Worm (Caenorhabditis elegans) whole organism, L2 larva: ENCODE results near the gene C14H10.2.
A peak's percentile ranks its signal among the peaks of the same experiment; 100 is the strongest.

Experiments
- C34F6.9 ChIP-seq: fragments of 150-350 bp; optimal IDR thresholded peaks from 2 replicates; lab custom pipeline; 2014; ENCODE audit warnings: missing biosample characterization, missing genetic modification characterization
- F13H6.1 ChIP-seq: sonication (generic microtip); optimal IDR thresholded peaks from 2 replicates; lab custom pipeline; 2016; ENCODE audit warnings: missing genetic modification characterization, missing compliant biosample characterization
- ZK546.5 ChIP-seq: sonication (generic microtip); optimal IDR thresholded peaks from 2 replicates; lab custom pipeline; 2017; ENCODE audit warnings: missing biosample characterization, missing genetic modification characterization
- alr-1 ChIP-seq: fragments of 150-350 bp; optimal IDR thresholded peaks from 2 replicates; lab custom pipeline; 2014; ENCODE audit warnings: missing biosample characterization, missing genetic modification characterization
- blmp-1 ChIP-seq: sonication (generic microtip); optimal IDR thresholded peaks from 2 replicates; lab custom pipeline; 2017; ENCODE audit warnings: missing genetic modification characterization, mild to moderate bottlenecking, missing compliant biosample characterization, antibody characterized with exemption, moderate library complexity; ENCODE audit not compliant: insufficient read depth
- ceh-82 ChIP-seq: fragments of 150-350 bp; optimal IDR thresholded peaks from 2 replicates; lab custom pipeline; 2014; ENCODE audit warnings: missing biosample characterization, missing genetic modification characterization
- mbf-1 ChIP-seq: sonication (generic microtip); optimal IDR thresholded peaks from 2 replicates; lab custom pipeline; 2017; ENCODE audit warnings: missing biosample characterization, missing genetic modification characterization
- mdl-1 ChIP-seq, 2 experiments: fragments of 150-350 bp in 1 of 2; sonication (generic microtip) in 1 of 2; optimal IDR thresholded peaks; 2 replicates each; lab custom pipeline; 2017; ENCODE audit warnings: missing biosample characterization in 2 of 2, missing genetic modification characterization in 2 of 2
- nhr-12 ChIP-seq: fragments of 150-350 bp; optimal IDR thresholded peaks from 2 replicates; lab custom pipeline; 2014; ENCODE audit warnings: missing biosample characterization, missing genetic modification characterization
- nhr-129 ChIP-seq: fragments of 150-350 bp; optimal IDR thresholded peaks from 2 replicates; lab custom pipeline; 2014; ENCODE audit warnings: missing biosample characterization, missing genetic modification characterization
- nhr-21 ChIP-seq: fragments of 150-350 bp; optimal IDR thresholded peaks from 2 replicates; lab custom pipeline; 2014; ENCODE audit warnings: missing biosample characterization, missing genetic modification characterization
- nhr-23 ChIP-seq: fragments of 150-350 bp; optimal IDR thresholded peaks from 2 replicates; lab custom pipeline; 2014; ENCODE audit warnings: missing biosample characterization, missing genetic modification reagents, missing genetic modification characterization
- nhr-25 ChIP-seq: fragments of 150-350 bp; sonication (generic microtip); optimal IDR thresholded peaks from 3 replicates; lab custom pipeline; 2014; ENCODE audit warnings: missing biosample characterization, missing genetic modification characterization
- nhr-77 ChIP-seq: fragments of 150-350 bp; optimal IDR thresholded peaks from 2 replicates; lab custom pipeline; 2014; ENCODE audit warnings: missing biosample characterization, missing genetic modification characterization
- peb-1 ChIP-seq: fragments of 150-350 bp; optimal IDR thresholded peaks from 2 replicates; lab custom pipeline; 2014; ENCODE audit warnings: missing biosample characterization, missing genetic modification characterization
- sem-4 ChIP-seq: fragments of 150-350 bp; optimal IDR thresholded peaks from 2 replicates; lab custom pipeline; 2014; ENCODE audit warnings: missing biosample characterization, missing genetic modification reagents, missing genetic modification characterization
- skn-1 ChIP-seq: sonication (generic microtip); optimal IDR thresholded peaks from 2 replicates; lab custom pipeline; 2017; ENCODE audit warnings: missing biosample characterization, missing genetic modification characterization
- sma-3 ChIP-seq: sonication (generic microtip); optimal IDR thresholded peaks from 2 replicates; lab custom pipeline; 2016; ENCODE audit warnings: missing genetic modification reagents, missing genetic modification characterization, missing compliant biosample characterization
- sma-9 ChIP-seq, 2 experiments: fragments of 150-350 bp in 1 of 2; sonication (generic microtip) in 1 of 2; optimal IDR thresholded peaks; 2 replicates each; lab custom pipeline; 2014 to 2016; ENCODE audit warnings: missing genetic modification characterization in 2 of 2, mild to moderate bottlenecking in 1 of 2, missing biosample characterization in 1 of 2, missing compliant biosample characterization in 1 of 2, missing genetic modification reagents in 1 of 2, moderate library complexity in 1 of 2
- zag-1 ChIP-seq: fragments of 150-350 bp; optimal IDR thresholded peaks from 2 replicates; lab custom pipeline; 2014; ENCODE audit warnings: missing biosample characterization, missing genetic modification characterization

C14H10.2 gene

DNA sequence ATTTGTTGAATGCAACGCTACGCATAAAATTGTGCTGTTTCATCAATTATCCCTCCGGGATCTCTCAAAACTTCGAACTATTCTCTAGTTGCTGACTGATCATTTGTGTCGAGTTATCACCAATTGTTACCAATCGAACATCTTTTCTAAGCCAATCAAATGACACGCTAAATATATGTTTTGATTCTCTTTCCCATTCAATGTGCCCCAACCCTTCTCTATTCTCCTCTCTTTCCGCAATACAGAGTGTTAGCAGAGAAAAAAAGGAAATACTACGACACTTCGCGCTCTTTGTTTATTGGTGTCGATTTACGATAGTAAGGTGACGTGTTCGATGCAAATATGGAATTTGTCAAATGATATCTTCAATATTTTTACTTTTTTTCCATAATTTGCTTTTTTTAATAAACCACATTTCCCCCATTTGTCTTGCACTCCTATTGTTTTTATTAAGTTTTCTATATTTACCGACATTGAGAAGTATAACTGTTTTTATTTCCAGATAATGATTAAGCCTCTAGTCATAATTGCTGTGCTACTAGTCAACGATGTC, 55.4 kb downstream of the C14H10.2 start, which contains the start of gene nucb-1 (continued):
- TF ChIP-seq nhr-77 (tag; lab: Kevin White, UChicago), result no peak
- TF ChIP-seq sem-4, result no peak
- no peak for TF ChIP-seq ceh-82 (tag; lab: Kevin White, UChicago)
- no peak for TF ChIP-seq alr-1 (tag; lab: Kevin White, UChicago)
- TF ChIP-seq nhr-129 (tag; lab: Kevin White, UChicago), result peak; percentile 94
- TF ChIP-seq zag-1 (tag; lab: Kevin White, UChicago), result peak; percentile 7
- no peak for TF ChIP-seq mbf-1
- TF ChIP-seq skn-1 (tag; lab: Kevin White, UChicago), result no peak
- no peak for TF ChIP-seq nhr-12 (tag; lab: Kevin White, UChicago)
- no peak for TF ChIP-seq nhr-23 (tag; lab: Kevin White, UChicago)
- no peak for TF ChIP-seq ZK546.5 (tag; lab: Kevin White, UChicago)
- peak; percentile 93 for TF ChIP-seq sma-9 (GFP tag; optimal IDR thresholded peaks at IDR 0.05; lab: Kevin White, UChicago)
- TF ChIP-seq sma-9 (tag; optimal IDR thresholded peaks at IDR 0.05; lab: Kevin White, UChicago), result no peak
- TF ChIP-seq sma-3 (GFP tag; lab: Kevin White, UChicago), result peak; percentile 76
- no peak for TF ChIP-seq nhr-25

- TF ChIP-seq skn-1 (tag; lab: Kevin White, UChicago) (no peak), mdl-1 (tag; optimal IDR thresholded peaks at IDR 0.05; lab: Kevin White, UChicago) (peak in 1 of 2 experiments; percentile 13), nhr-12 (tag; lab: Kevin White, UChicago) (no peak), C34F6.9 (tag; lab: Kevin White, UChicago) (no peak), nhr-21 (tag; lab: Kevin White, UChicago) (peak; percentile 21), nhr-25 (peak; percentile 63), sma-3 (GFP tag; lab: Kevin White, UChicago) (peak; percentile 12), nhr-129 (tag; lab: Kevin White, UChicago) (peak; percentile 4), blmp-1 (tag; lab: Kevin White, UChicago) (peak; percentile 50), peb-1 (peak; percentile 80), F13H6.1 (peak; percentile 23)
Observed at ce11 chrX:10194327-10195096, 58.2 kb downstream of the C14H10.2 start, which contains the start of gene myrf-2. TSS of gene myrf-2 (minus strand) at chrX:10194377.
